Worm (Caenorhabditis elegans) whole organism, L4/young adult: Measurements from ENCODE around the gene sucl-1.

Experiments used
- W03F9.2 ChIP-seq: fragments of 150-350 bp; optimal IDR thresholded peaks from 2 replicates; lab custom pipeline; 2014; ENCODE audit warnings: missing biosample characterization, missing genetic modification characterization
- him-1 ChIP-seq: sonication (generic microtip); optimal IDR thresholded peaks from 2 replicates; lab custom pipeline; 2016; ENCODE audit warnings: missing genotype, missing genetic modification reagents, missing genetic modification characterization, missing compliant biosample characterization

DNA sequence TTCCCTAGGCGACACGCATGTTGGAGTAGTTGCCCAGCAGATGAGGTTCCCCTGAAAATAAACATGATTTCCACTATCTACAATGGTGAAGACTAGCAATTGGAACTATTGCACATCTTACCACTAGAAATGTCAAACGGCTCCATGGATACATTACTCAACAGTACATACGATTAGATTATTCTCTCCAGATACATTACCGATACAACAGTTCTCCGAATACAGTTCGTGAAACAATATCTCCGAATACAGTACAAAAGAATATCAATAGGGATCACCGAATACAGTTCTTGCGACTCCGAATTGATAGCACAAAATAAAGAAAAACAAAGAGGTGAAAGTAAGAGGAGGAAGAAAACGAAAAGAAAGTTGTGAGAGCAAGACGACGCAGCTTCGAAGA is 10.0 kb upstream of the sucl-1 start, which contains the start of gene C05G5.7:
- TF ChIP-seq W03F9.2 (tag; lab: Kevin White, UChicago) (no peak), him-1 (tag; lab: Kevin White, UChicago) (no peak)
